Fruit fly (Drosophila melanogaster): ENCODE measurements around the gene CG13728.

DNA sequence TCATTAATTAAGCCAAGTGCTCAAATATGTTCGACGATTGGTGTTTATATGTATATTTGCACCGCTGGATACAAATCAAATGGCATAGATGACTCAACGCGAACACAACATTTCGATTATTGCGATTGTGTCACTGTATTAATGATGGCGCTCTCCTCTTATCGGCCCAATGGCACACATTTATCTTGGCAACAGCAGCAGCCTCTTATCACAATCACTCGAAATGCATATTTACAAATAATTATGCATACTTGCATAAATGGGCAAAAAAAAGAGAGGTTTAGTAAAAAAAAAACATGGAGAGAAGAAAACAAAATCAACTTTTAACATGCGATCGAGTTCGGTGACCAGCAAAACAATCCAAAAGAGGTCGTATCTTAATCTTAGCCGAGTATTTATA lies 28.7 kb upstream of the CG13728 start:
- TF ChIP-seq fd59A (GFP tag; optimal IDR thresholded peaks at IDR 0.05) (no peak), CG10631 (GFP tag; optimal IDR thresholded peaks at IDR 0.05) (no peak), Hr39 (GFP tag; optimal IDR thresholded peaks at IDR 0.05) (no peak), CG7368 (GFP tag; optimal IDR thresholded peaks at IDR 0.05) (no peak), CG6276 (GFP tag; optimal IDR thresholded peaks at IDR 0.05) (no peak), Smox (GFP tag; optimal IDR thresholded peaks at IDR 0.05) (no peak), CG15336 (GFP tag; IDR thresholded peaks at IDR 0.05) (no peak), CG8319 (GFP tag; optimal IDR thresholded peaks at IDR 0.05) (no peak)

All from whole organism, prepupa.